Fruit fly (Drosophila melanogaster) whole organism, prepupa: ENCODE data around the gene CG17068.
"Not testable (repeated sequence)": the region's sequence is repeated elsewhere in the genome, so short reads cannot be mapped to it uniquely, and the experiment has no call there.

Source experiments
- CG15336 ChIP-seq: fragments of 200-800 bp; sonication (Bioruptor generic); IDR thresholded peaks from 2 replicates; pipeline ENCODE4 v1.3.6; 2022; ENCODE audit warnings: missing biosample characterization, missing genetic modification characterization
- CG1621 ChIP-seq: fragments of 200-800 bp; sonication (Bioruptor generic); optimal IDR thresholded peaks from 3 replicates; lab custom pipeline; 2018; ENCODE audit warnings: missing biosample characterization, mild to moderate bottlenecking, missing genetic modification characterization
- CG16779 ChIP-seq: fragments of 200-800 bp; sonication (Bioruptor generic); optimal IDR thresholded peaks from 3 replicates; lab custom pipeline; 2017; ENCODE audit warnings: missing biosample characterization, mild to moderate bottlenecking, missing genetic modification characterization
- CG32006 ChIP-seq: fragments of 200-800 bp; sonication (Bioruptor generic); optimal IDR thresholded peaks from 3 replicates; lab custom pipeline; 2017; ENCODE audit warnings: missing biosample characterization, mild to moderate bottlenecking, missing genetic modification characterization
- CG6276 ChIP-seq: fragments of 200-800 bp; sonication (Bioruptor generic); optimal IDR thresholded peaks from 2 replicates; lab custom pipeline; 2017; ENCODE audit warnings: missing biosample characterization, mild to moderate bottlenecking, missing genetic modification characterization
- Lpt ChIP-seq: fragments of 200-800 bp; sonication (Bioruptor generic); optimal IDR thresholded peaks from 3 replicates; lab custom pipeline; 2016; ENCODE audit warnings: missing biosample characterization, missing genetic modification characterization
- Met ChIP-seq: fragments of 200-800 bp; sonication (Bioruptor generic); optimal IDR thresholded peaks from 3 replicates; lab custom pipeline; 2016; ENCODE audit warnings: missing biosample characterization, missing genetic modification characterization
- dac ChIP-seq: fragments of 200-800 bp; sonication (Bioruptor generic); optimal IDR thresholded peaks from 2 replicates; lab custom pipeline; 2017; ENCODE audit warnings: missing biosample characterization, mild to moderate bottlenecking, missing genetic modification characterization
- esn ChIP-seq: fragments of 200-800 bp; sonication (Bioruptor generic); optimal IDR thresholded peaks from 2 replicates; lab custom pipeline; 2016; ENCODE audit warnings: missing biosample characterization, mild to moderate bottlenecking, missing genetic modification characterization, moderate library complexity
- fd59A ChIP-seq: fragments of 200-800 bp; sonication (Bioruptor generic); optimal IDR thresholded peaks from 2 replicates; lab custom pipeline; 2017; ENCODE audit warnings: missing biosample characterization, mild to moderate bottlenecking, missing genetic modification characterization, missing genetic modification reagents
- lz ChIP-seq: fragments of 200-800 bp; sonication (Bioruptor generic); optimal IDR thresholded peaks from 3 replicates; lab custom pipeline; 2016; ENCODE audit warnings: missing biosample characterization, missing genetic modification characterization

Gene CG17068

DNA sequence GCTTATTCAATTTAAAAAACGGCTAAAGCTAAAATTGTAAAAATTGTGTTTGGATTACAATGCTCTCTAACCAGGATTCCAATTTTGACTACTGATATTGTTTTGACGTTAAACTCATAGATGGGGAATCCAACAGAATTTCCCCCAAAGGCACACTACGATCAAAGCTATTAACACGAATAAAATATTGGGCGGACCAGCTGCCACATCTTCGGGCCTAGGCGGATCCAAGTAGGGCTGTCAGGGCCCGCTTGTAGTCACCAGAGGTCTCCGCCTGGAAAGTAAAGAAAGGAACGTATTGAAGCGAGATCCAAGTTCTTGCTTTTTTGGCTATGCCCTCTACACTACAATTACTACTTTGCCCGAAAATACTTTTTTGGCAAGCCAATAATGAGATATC, 26.0 kb downstream of the CG17068 start, which contains the start of gene Sdic4:
Gene Sdic4, minus strand, starts transcription at position 101 of the 400 bp plus-strand sequence.
- not testable (repeated sequence) for TF ChIP-seq Met; Lpt (GFP tag; lab: Kevin White, UChicago); esn (GFP tag; lab: Kevin White, UChicago)
- TF ChIP-seq, all 60 proteins: peak for 0; not testable (repeated sequence) for 60

DNA sequence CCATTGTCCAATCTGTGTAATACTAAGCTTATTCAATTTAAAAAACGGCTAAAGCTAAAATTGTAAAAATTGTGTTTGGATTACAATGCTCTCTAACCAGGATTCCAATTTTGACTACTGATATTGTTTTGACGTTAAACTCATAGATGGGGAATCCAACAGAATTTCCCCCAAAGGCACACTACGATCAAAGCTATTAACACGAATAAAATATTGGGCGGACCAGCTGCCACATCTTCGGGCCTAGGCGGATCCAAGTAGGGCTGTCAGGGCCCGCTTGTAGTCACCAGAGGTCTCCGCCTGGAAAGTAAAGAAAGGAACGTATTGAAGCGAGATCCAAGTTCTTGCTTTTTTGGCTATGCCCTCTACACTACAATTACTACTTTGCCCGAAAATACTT, 33.7 kb downstream of the CG17068 start, which contains the start of gene SdicC:
Gene SdicC, minus strand, starts transcription at position 101 of the 400 bp plus-strand sequence.
- TF ChIP-seq lz; CG6276 (GFP tag; lab: Kevin White, UChicago); CG1621 (tag; lab: Kevin White, UChicago): not testable (repeated sequence)
- TF ChIP-seq, all 60 proteins: peak for 0; not testable (repeated sequence) for 60

DNA sequence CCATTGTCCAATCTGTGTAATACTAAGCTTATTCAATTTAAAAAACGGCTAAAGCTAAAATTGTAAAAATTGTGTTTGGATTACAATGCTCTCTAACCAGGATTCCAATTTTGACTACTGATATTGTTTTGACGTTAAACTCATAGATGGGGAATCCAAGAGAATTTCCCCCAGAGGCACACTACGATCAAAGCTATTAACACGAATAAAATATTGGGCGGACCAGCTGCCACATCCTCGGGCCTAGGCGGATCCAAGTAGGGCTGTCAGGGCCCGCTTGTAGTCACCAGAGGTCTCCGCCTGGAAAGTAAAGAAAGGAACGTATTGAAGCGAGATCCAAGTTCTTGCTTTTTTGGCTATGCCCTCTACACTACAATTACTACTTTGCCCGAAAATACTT, 41.4 kb downstream of the CG17068 start, which contains the start of gene SdicB:
Gene SdicB, minus strand, starts transcription at position 101 of the 400 bp plus-strand sequence.
- TF ChIP-seq fd59A (GFP tag; lab: Kevin White, UChicago); dac; CG15336 (GFP tag; lab: Robert Waterston, UW): not testable (repeated sequence)
- TF ChIP-seq, all 60 proteins: peak for 0; not testable (repeated sequence) for 60

DNA sequence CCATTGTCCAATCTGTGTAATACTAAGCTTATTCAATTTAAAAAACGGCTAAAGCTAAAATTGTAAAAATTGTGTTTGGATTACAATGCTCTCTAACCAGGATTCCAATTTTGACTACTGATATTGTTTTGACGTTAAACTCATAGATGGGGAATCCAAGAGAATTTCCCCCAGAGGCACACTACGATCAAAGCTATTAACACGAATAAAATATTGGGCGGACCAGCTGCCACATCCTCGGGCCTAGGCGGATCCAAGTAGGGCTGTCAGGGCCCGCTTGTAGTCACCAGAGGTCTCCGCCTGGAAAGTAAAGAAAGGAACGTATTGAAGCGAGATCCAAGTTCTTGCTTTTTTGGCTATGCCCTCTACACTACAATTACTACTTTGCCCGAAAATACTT, 49.1 kb downstream of the CG17068 start, which contains the start of gene SdicA:
Gene SdicA, minus strand, starts transcription at position 101 of the 400 bp plus-strand sequence.
- not testable (repeated sequence) for TF ChIP-seq Met; CG32006 (GFP tag; lab: Kevin White, UChicago); CG16779 (tag; lab: Kevin White, UChicago)
